Worm (Caenorhabditis elegans): Measurements from ENCODE around the gene C45B2.3.

Gene C45B2.3

ce11 chrX:6059163-6059782 lies 23.5 kb upstream of the C45B2.3 start:
- TF ChIP-seq ccch-3 (GFP tag; optimal IDR thresholded peaks at IDR 0.05) (no peak), egl-18 (GFP tag; IDR thresholded peaks at IDR 0.05) (no peak), T26A5.8 (tag; optimal IDR thresholded peaks at IDR 0.05) (no peak), nhr-80 (tag; optimal IDR thresholded peaks at IDR 0.05) (peak; percentile 82), madf-10 (tag; optimal IDR thresholded peaks at IDR 0.05) (peak; percentile 7), rcor-1 (GFP tag; IDR thresholded peaks at IDR 0.05) (no peak), F23B12.7 (tag; optimal IDR thresholded peaks at IDR 0.05; ENCODE audit: insufficient read depth) (no peak)

- no peak for TF ChIP-seq cebp-1 (GFP tag; IDR thresholded peaks at IDR 0.05)
- no peak for TF ChIP-seq cebp-1 (tag; optimal IDR thresholded peaks at IDR 0.05)
- no peak for TF ChIP-seq mxl-1 (tag; optimal IDR thresholded peaks at IDR 0.05)
- no peak for TF ChIP-seq gei-17 (GFP tag; optimal IDR thresholded peaks at IDR 0.05)
- TF ChIP-seq B0261.1 (tag; optimal IDR thresholded peaks at IDR 0.05), result no peak
- no peak for TF ChIP-seq hsf-1 (GFP tag; IDR thresholded peaks at IDR 0.05)
- TF ChIP-seq attf-5 (GFP tag; optimal IDR thresholded peaks at IDR 0.05), result no peak
- no peak for TF ChIP-seq dpl-1 (GFP tag; optimal IDR thresholded peaks at IDR 0.05)
- no peak for TF ChIP-seq hlh-26 (GFP tag; conservative IDR thresholded peaks at IDR 0.05)
- TF ChIP-seq lag-1 (GFP tag; IDR thresholded peaks at IDR 0.05), result no peak
Measured at ce11 chrX:6064385-6064784, 18.4 kb upstream of the C45B2.3 start.

- TF ChIP-seq madf-10 (tag; optimal IDR thresholded peaks at IDR 0.05) (no peak), Y53F4B.3 (GFP tag; IDR thresholded peaks at IDR 0.05) (no peak), K12H6.12 (tag; optimal IDR thresholded peaks at IDR 0.05) (no peak), ceh-40 (GFP tag; IDR thresholded peaks at IDR 0.05) (no peak), cebp-1 (GFP tag; IDR thresholded peaks at IDR 0.05) (no peak), cebp-1 (tag; optimal IDR thresholded peaks at IDR 0.05) (no peak), snpc-1.1 (tag; optimal IDR thresholded peaks at IDR 0.05; ENCODE audit: insufficient read depth) (no peak), hmg-1.2 (GFP tag; IDR thresholded peaks at IDR 0.05) (no peak), attf-6 (GFP tag; IDR thresholded peaks at IDR 0.05) (no peak), hlh-12 (tag; optimal IDR thresholded peaks at IDR 0.05) (no peak), somi-1 (GFP tag; optimal IDR thresholded peaks at IDR 0.05) (no peak), lin-26 (GFP tag; IDR thresholded peaks at IDR 0.05) (no peak), sea-2 (GFP tag; IDR thresholded peaks at IDR 0.05) (no peak), lag-1 (GFP tag; IDR thresholded peaks at IDR 0.05) (no peak), rec-8 (tag; optimal IDR thresholded peaks at IDR 0.05) (no peak), unc-130 (GFP tag; optimal IDR thresholded peaks at IDR 0.05) (no peak), hmg-20 (GFP tag; IDR thresholded peaks at IDR 0.05) (no peak), dox-1 (GFP tag; IDR thresholded peaks at IDR 0.05) (no peak), hrde-1 (tag; optimal IDR thresholded peaks at IDR 0.05; ENCODE audit: borderline replicate concordance) (no peak)
Measured at ce11 chrX:6065936-6066452, 16.8 kb upstream of the C45B2.3 start, which contains the start of gene ptr-4. ptr-4 (minus strand) TSS chrX:6065986.

- TF ChIP-seq F55B11.4 (tag; optimal IDR thresholded peaks at IDR 0.05; ENCODE audit: borderline replicate concordance, insufficient read depth) (no peak), tlf-1 (GFP tag; optimal IDR thresholded peaks at IDR 0.05) (no peak), hsf-1 (GFP tag; IDR thresholded peaks at IDR 0.05) (no peak), die-1 (tag; optimal IDR thresholded peaks at IDR 0.05) (no peak), dpff-1 (tag; optimal IDR thresholded peaks at IDR 0.05) (no peak), sdz-38 (tag; optimal IDR thresholded peaks at IDR 0.05) (no peak), him-1 (tag; optimal IDR thresholded peaks at IDR 0.05) (no peak), B0261.1 (tag; optimal IDR thresholded peaks at IDR 0.05) (no peak)
Measured at ce11 chrX:6066618-6067017, 16.1 kb upstream of the C45B2.3 start.

Data from whole organism, young adult.